Worm (Caenorhabditis elegans) whole organism, late embryonic: ENCODE measurements around the gene fbxa-43.

Experiments used
- C08G9.2 ChIP-seq: sonication (generic microtip); optimal IDR thresholded peaks from 2 replicates; lab custom pipeline; 2016; ENCODE audit warnings: mild to moderate bottlenecking, missing genetic modification characterization, moderate library complexity, missing compliant biosample characterization
- C38D4.7 ChIP-seq: fragments of 200-800 bp; sonication (Bioruptor generic); optimal IDR thresholded peaks from 2 replicates; lab custom pipeline; 2018; ENCODE audit warnings: mild to moderate bottlenecking, missing genetic modification characterization, moderate library complexity, missing compliant biosample characterization
- F13H6.1 ChIP-seq: sonication (generic microtip); optimal IDR thresholded peaks from 2 replicates; lab custom pipeline; 2016; ENCODE audit warnings: missing genetic modification characterization, missing compliant biosample characterization
- K02D7.2 ChIP-seq: sonication (generic microtip); optimal IDR thresholded peaks from 2 replicates; lab custom pipeline; 2017; ENCODE audit warnings: mild to moderate bottlenecking, missing genetic modification characterization, missing compliant biosample characterization
- T23F11.4 ChIP-seq: fragments of 200-800 bp; sonication (Bioruptor generic); optimal IDR thresholded peaks from 2 replicates; lab custom pipeline; 2018; ENCODE audit warnings: mild to moderate bottlenecking, missing genetic modification characterization, missing compliant biosample characterization
- ahr-1 ChIP-seq: sonication (generic microtip); optimal IDR thresholded peaks from 2 replicates; lab custom pipeline; 2016; ENCODE audit warnings: missing genetic modification characterization, missing compliant biosample characterization
- ama-1 ChIP-seq: fragments of 150-350 bp; optimal IDR thresholded peaks from 2 replicates; lab custom pipeline; 2014
- ceh-14 ChIP-seq: sonication (generic microtip); optimal IDR thresholded peaks from 2 replicates; lab custom pipeline; 2016; ENCODE audit warnings: missing genotype, missing genetic modification characterization, missing compliant biosample characterization
- ceh-19 ChIP-seq: fragments of 200-800 bp; sonication (Bioruptor generic); optimal IDR thresholded peaks from 2 replicates; lab custom pipeline; 2018; ENCODE audit warnings: mild to moderate bottlenecking, missing genetic modification characterization, missing compliant biosample characterization
- ceh-2 ChIP-seq: sonication (generic microtip); optimal IDR thresholded peaks from 2 replicates; lab custom pipeline; 2016; ENCODE audit warnings: missing genotype, missing genetic modification characterization, missing compliant biosample characterization
- ceh-24 ChIP-seq: sonication (generic microtip); optimal IDR thresholded peaks from 2 replicates; lab custom pipeline; 2016; ENCODE audit warnings: mild to moderate bottlenecking, missing genetic modification characterization, missing compliant biosample characterization
- ceh-30 ChIP-seq: fragments of 150-350 bp; optimal IDR thresholded peaks from 2 replicates; lab custom pipeline; 2014; ENCODE audit warnings: missing biosample characterization, missing genetic modification characterization
- ceh-31 ChIP-seq: sonication (generic microtip); optimal IDR thresholded peaks from 2 replicates; lab custom pipeline; 2016; ENCODE audit warnings: missing genetic modification characterization, missing compliant biosample characterization
- ceh-34 ChIP-seq: sonication (generic microtip); optimal IDR thresholded peaks from 2 replicates; lab custom pipeline; 2016; ENCODE audit warnings: mild to moderate bottlenecking, missing genetic modification characterization, missing compliant biosample characterization
- ceh-45 ChIP-seq: fragments of 200-800 bp; sonication (Bioruptor generic); IDR thresholded peaks from 2 replicates; pipeline ENCODE4 v1.3.6; 2022; ENCODE audit warnings: missing genetic modification reagents, missing genetic modification characterization, missing compliant biosample characterization
- ceh-48 ChIP-seq: sonication (generic microtip); optimal IDR thresholded peaks from 2 replicates; lab custom pipeline; 2016; ENCODE audit warnings: missing genetic modification characterization, inconsistent platforms, missing compliant biosample characterization
- dmd-4 ChIP-seq: sonication (generic microtip); optimal IDR thresholded peaks from 2 replicates; lab custom pipeline; 2016; ENCODE audit warnings: borderline replicate concordance, missing genetic modification characterization, missing compliant biosample characterization
- elt-2 ChIP-seq: sonication (generic microtip); optimal IDR thresholded peaks from 2 replicates; lab custom pipeline; 2016; ENCODE audit warnings: missing genetic modification reagents, missing genetic modification characterization, missing compliant biosample characterization
- elt-4 ChIP-seq: sonication (generic microtip); optimal IDR thresholded peaks from 2 replicates; lab custom pipeline; 2016; ENCODE audit warnings: missing genetic modification characterization, missing compliant biosample characterization
- fax-1 ChIP-seq: sonication (generic microtip); optimal IDR thresholded peaks from 2 replicates; lab custom pipeline; 2016; ENCODE audit warnings: missing genotype, missing genetic modification characterization, missing compliant biosample characterization
- fkh-6 ChIP-seq: sonication (generic microtip); optimal IDR thresholded peaks from 2 replicates; lab custom pipeline; 2016; ENCODE audit warnings: missing genetic modification characterization, missing compliant biosample characterization
- hlh-30 ChIP-seq: sonication (generic microtip); optimal IDR thresholded peaks from 2 replicates; lab custom pipeline; 2017; ENCODE audit warnings: antibody characterized with exemption, missing genetic modification characterization, missing compliant biosample characterization; ENCODE audit not compliant: insufficient read depth
- hlh-6 ChIP-seq: sonication (generic microtip); optimal IDR thresholded peaks from 2 replicates; lab custom pipeline; 2016; ENCODE audit warnings: missing genotype, missing genetic modification characterization, missing compliant biosample characterization
- hlh-8 ChIP-seq: sonication (generic microtip); optimal IDR thresholded peaks from 2 replicates; lab custom pipeline; 2016; ENCODE audit warnings: missing genotype, missing genetic modification characterization, missing compliant biosample characterization
- mec-3 ChIP-seq: sonication (generic microtip); optimal IDR thresholded peaks from 2 replicates; lab custom pipeline; 2016; ENCODE audit warnings: borderline replicate concordance, missing genetic modification characterization, missing compliant biosample characterization
- nfya-1 ChIP-seq: sonication (generic microtip); optimal IDR thresholded peaks from 2 replicates; lab custom pipeline; 2017; ENCODE audit warnings: missing genetic modification characterization, mild to moderate bottlenecking, missing compliant biosample characterization, antibody characterized with exemption, moderate library complexity
- nhr-11 ChIP-seq: fragments of 150-350 bp; optimal IDR thresholded peaks from 2 replicates; lab custom pipeline; 2014; ENCODE audit warnings: missing biosample characterization, missing genetic modification characterization
- npax-4 ChIP-seq: sonication (generic microtip); optimal IDR thresholded peaks from 2 replicates; lab custom pipeline; 2016; ENCODE audit warnings: missing genetic modification characterization, missing compliant biosample characterization
- pag-3 ChIP-seq: sonication (generic microtip); optimal IDR thresholded peaks from 2 replicates; lab custom pipeline; 2016; ENCODE audit warnings: missing compliant biosample characterization, missing genetic modification characterization, borderline replicate concordance
- pat-9 ChIP-seq: fragments of 200-800 bp; sonication (Bioruptor generic); optimal IDR thresholded peaks from 2 replicates; lab custom pipeline; 2018; ENCODE audit warnings: mild to moderate bottlenecking, missing genetic modification characterization, moderate library complexity, missing compliant biosample characterization
- pha-4 ChIP-seq: fragments of 150-350 bp; optimal IDR thresholded peaks from 2 replicates; lab custom pipeline; 2018; ENCODE audit warnings: missing biosample characterization, missing genetic modification reagents, missing genetic modification characterization
- pqm-1 ChIP-seq: sonication (generic microtip); optimal IDR thresholded peaks from 2 replicates; lab custom pipeline; 2016; ENCODE audit warnings: missing genetic modification characterization, missing compliant biosample characterization
- pros-1 ChIP-seq: fragments of 150-350 bp; optimal IDR thresholded peaks from 2 replicates; lab custom pipeline; 2014; ENCODE audit warnings: missing biosample characterization, missing genetic modification reagents, missing genetic modification characterization
- ref-2 ChIP-seq: sonication (generic microtip); optimal IDR thresholded peaks from 2 replicates; lab custom pipeline; 2016; ENCODE audit warnings: missing genetic modification characterization, missing compliant biosample characterization
- rnt-1 ChIP-seq: sonication (generic microtip); optimal IDR thresholded peaks from 2 replicates; lab custom pipeline; 2016; ENCODE audit warnings: missing genetic modification characterization, missing compliant biosample characterization
- sdc-2 ChIP-seq: sonication (generic microtip); optimal IDR thresholded peaks from 2 replicates; lab custom pipeline; 2016; ENCODE audit warnings: missing genotype, missing genetic modification characterization, missing compliant biosample characterization
- sox-2 ChIP-seq: fragments of 200-800 bp; sonication (Bioruptor generic); IDR thresholded peaks from 2 replicates; pipeline ENCODE4 v1.3.6; 2022; ENCODE audit warnings: missing genetic modification reagents, missing genetic modification characterization, missing compliant biosample characterization
- sox-4 ChIP-seq: sonication (generic microtip); optimal IDR thresholded peaks from 2 replicates; lab custom pipeline; 2017; ENCODE audit warnings: mild to moderate bottlenecking, missing genetic modification characterization, inconsistent platforms, missing compliant biosample characterization
- tbx-2 ChIP-seq: sonication (generic microtip); optimal IDR thresholded peaks from 2 replicates; lab custom pipeline; 2016; ENCODE audit warnings: missing genetic modification characterization, missing compliant biosample characterization
- unc-42 ChIP-seq: sonication (generic microtip); optimal IDR thresholded peaks from 2 replicates; lab custom pipeline; 2016; ENCODE audit warnings: missing genotype, missing genetic modification characterization, missing compliant biosample characterization
- unc-55 ChIP-seq: sonication (generic microtip); optimal IDR thresholded peaks from 2 replicates; lab custom pipeline; 2017; ENCODE audit warnings: missing biosample characterization, missing genetic modification reagents, missing genetic modification characterization

Gene fbxa-43

DNA sequence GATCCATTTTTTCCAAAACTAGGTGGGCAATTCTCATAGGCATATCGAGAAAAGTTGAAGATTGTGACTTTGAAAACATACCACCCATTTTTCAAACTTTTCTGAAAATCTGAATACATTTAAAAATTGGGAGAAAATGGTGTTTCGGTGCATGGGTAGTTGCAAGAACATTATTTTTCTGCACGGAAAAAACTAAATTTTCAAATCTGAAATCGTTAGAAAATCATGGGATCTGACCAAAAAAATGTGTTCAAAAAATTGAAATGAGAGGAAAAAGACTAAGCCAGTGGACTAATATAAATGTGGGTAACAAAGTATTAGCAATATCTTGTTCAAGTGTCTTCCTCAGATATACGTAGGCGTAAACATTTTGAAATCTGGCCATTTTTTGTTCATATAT is at the start of gene fbxa-43:
fbxa-43 (minus strand) TSS at position 101 of the 400 bp plus-strand sequence.
- no peak for TF ChIP-seq T23F11.4 (GFP tag; lab: Kevin White, UChicago)
- no peak for TF ChIP-seq pqm-1 (tag; lab: Kevin White, UChicago)
- no peak for TF ChIP-seq pha-4
- no peak for TF ChIP-seq nfya-1 (tag; lab: Kevin White, UChicago)
- TF ChIP-seq sox-2: no peak
- TF ChIP-seq pat-9 (tag; lab: Kevin White, UChicago): no peak
- no peak for TF ChIP-seq rnt-1 (tag; lab: Kevin White, UChicago)
- TF ChIP-seq nhr-11 (tag; lab: Kevin White, UChicago): no peak
- TF ChIP-seq sdc-2 (tag; lab: Kevin White, UChicago): no peak
- TF ChIP-seq ceh-45 (GFP tag; lab: Robert Waterston, UW): no peak
- TF ChIP-seq C08G9.2 (tag; lab: Kevin White, UChicago): no peak
- TF ChIP-seq ahr-1 (tag; lab: Kevin White, UChicago): no peak
- TF ChIP-seq fkh-6 (tag; lab: Kevin White, UChicago): no peak
- TF ChIP-seq elt-2 (tag; lab: Kevin White, UChicago): no peak
- TF ChIP-seq sox-4 (tag; lab: Kevin White, UChicago): no peak
- TF ChIP-seq F13H6.1 (tag; lab: Kevin White, UChicago): no peak
- TF ChIP-seq unc-55 (GFP tag; lab: Kevin White, UChicago): no peak

DNA sequence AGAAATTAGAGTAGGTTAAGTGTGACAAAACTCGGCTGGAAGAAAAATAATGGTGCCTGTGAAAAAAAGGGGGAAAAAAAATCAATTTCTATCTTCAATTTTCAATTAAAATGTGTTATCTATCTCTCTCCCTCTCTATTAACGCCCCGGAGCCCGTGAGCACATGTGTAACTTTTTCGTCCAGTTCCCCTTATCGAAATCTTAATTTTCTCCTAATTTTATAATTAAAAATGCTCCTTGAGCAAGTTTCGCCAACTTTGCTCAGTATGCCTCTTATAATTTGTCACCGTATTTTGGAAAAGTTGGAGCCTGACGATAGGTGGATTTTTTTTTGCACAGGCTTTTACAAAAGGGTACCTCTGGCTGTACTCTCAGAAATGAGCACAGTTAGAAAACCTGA is 49.3 kb upstream of the fbxa-43 start, which contains the start of the genes fbxa-1 and Y54F10BM.20:
fbxa-1 (minus strand) TSS at position 101 of the 400 bp plus-strand sequence.
Y54F10BM.20 (plus strand) TSS at position 231 of the 400 bp plus-strand sequence.
- TF ChIP-seq fax-1: no peak
- no peak for TF ChIP-seq mec-3
- TF ChIP-seq fkh-6 (tag; lab: Kevin White, UChicago): no peak
- TF ChIP-seq ceh-19 (GFP tag; lab: Kevin White, UChicago): no peak
- no peak for TF ChIP-seq ref-2 (tag; lab: Kevin White, UChicago)
- TF ChIP-seq ama-1 (lab: Kevin White, UChicago): no peak
- no peak for TF ChIP-seq ceh-48 (tag; lab: Kevin White, UChicago)
- no peak for TF ChIP-seq pat-9 (tag; lab: Kevin White, UChicago)
- no peak for TF ChIP-seq ahr-1 (tag; lab: Kevin White, UChicago)
- TF ChIP-seq dmd-4: no peak
- TF ChIP-seq ceh-31 (tag; lab: Kevin White, UChicago): no peak
- TF ChIP-seq pag-3 (tag; lab: Kevin White, UChicago): no peak
- no peak for TF ChIP-seq ceh-24
- no peak for TF ChIP-seq ceh-30 (tag; lab: Kevin White, UChicago)
- no peak for TF ChIP-seq rnt-1 (tag; lab: Kevin White, UChicago)
- TF ChIP-seq pros-1: no peak
- TF ChIP-seq K02D7.2 (tag; lab: Kevin White, UChicago): no peak
- TF ChIP-seq npax-4 (tag; lab: Kevin White, UChicago): no peak

DNA sequence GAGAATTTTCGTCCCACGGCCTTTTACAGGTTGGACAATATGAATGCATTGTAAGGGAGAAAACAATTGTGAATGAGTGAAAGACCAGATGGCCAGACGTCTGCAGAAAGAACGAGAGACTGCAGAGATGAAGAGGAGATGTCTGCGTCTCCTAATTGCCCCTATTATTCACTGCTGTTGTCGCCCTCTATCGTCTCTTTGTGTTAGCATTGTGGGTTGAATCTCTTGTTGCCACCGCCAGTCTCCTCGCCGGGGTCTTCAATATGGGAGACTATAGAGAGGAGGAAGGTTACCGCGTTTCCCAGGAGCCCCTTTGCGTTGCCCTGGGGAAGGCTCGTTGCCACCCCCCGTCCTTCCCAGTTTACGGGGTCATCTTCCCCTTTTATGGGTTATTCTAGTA is 46.1 kb upstream of the fbxa-43 start, which contains the start of gene Y54F10BM.9:
Y54F10BM.9 (minus strand) TSS at position 61 of the 400 bp plus-strand sequence.
- peak; percentile 49 for TF ChIP-seq tbx-2 (tag; lab: Kevin White, UChicago)
- no peak for TF ChIP-seq pha-4
- TF ChIP-seq ceh-31 (tag; lab: Kevin White, UChicago): peak; percentile 76
- no peak for TF ChIP-seq pat-9 (tag; lab: Kevin White, UChicago)
- TF ChIP-seq hlh-6 (tag; lab: Kevin White, UChicago): no peak
- peak; percentile 3 for TF ChIP-seq ceh-2 (tag; lab: Kevin White, UChicago)
- no peak for TF ChIP-seq hlh-30
- TF ChIP-seq ceh-14 (tag; lab: Kevin White, UChicago): no peak
- TF ChIP-seq ceh-19 (GFP tag; lab: Kevin White, UChicago): no peak
- no peak for TF ChIP-seq elt-4 (tag; lab: Kevin White, UChicago)
- peak; percentile 76 for TF ChIP-seq sox-2
- peak; percentile 69 for TF ChIP-seq ref-2 (tag; lab: Kevin White, UChicago)
- TF ChIP-seq hlh-8 (tag; lab: Kevin White, UChicago): peak; percentile 34
- no peak for TF ChIP-seq pag-3 (tag; lab: Kevin White, UChicago)
- TF ChIP-seq ceh-34 (tag; lab: Kevin White, UChicago): peak; percentile 19
- peak; percentile 10 for TF ChIP-seq unc-42 (tag; lab: Kevin White, UChicago)
- TF ChIP-seq pros-1: peak; percentile 34
- TF ChIP-seq unc-55 (GFP tag; lab: Kevin White, UChicago): peak; percentile 68
- peak; percentile 46 for TF ChIP-seq nfya-1 (tag; lab: Kevin White, UChicago)
- no peak for TF ChIP-seq ahr-1 (tag; lab: Kevin White, UChicago)
- no peak for TF ChIP-seq C38D4.7 (GFP tag; lab: Kevin White, UChicago)
- TF ChIP-seq, all 69 proteins: peak for 11
